Worm (Caenorhabditis elegans): ENCODE results near the gene T26C11.9.

DNA sequence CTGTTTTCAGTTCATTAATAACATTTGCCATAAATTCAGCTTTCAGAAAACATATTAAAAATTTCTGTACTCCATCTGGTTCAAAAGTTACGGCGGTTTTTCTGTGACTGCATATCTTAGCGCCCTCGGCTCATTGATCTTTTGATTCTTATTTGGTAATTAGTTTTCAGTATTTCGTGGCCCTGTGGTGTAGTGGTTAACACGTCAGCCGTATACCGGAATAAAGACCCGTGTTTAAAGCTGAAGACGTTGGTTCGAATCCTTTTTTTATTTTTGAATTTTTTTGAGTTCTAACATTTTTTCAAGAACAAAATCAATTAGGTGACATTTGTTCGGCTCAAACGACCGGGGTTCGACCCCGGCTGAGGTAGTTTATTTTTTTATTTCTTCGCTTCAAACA, 23.2 kb downstream of the T26C11.9 start:
- no peak for TF ChIP-seq ztf-23 (GFP tag; IDR thresholded peaks at IDR 0.05)
- no peak for TF ChIP-seq T22C8.4 (GFP tag; IDR thresholded peaks at IDR 0.05)
- TF ChIP-seq med-1 (GFP tag; optimal IDR thresholded peaks at IDR 0.05; ENCODE audit: insufficient read depth): no peak
- no peak for TF ChIP-seq flt-1 (GFP tag; IDR thresholded peaks at IDR 0.05)
